Worm (Caenorhabditis elegans) whole organism, L2 larva: ENCODE data around the gene dbt-1.

Experiments
- C34F6.9 ChIP-seq: fragments of 150-350 bp; optimal IDR thresholded peaks from 2 replicates; lab custom pipeline; 2014; ENCODE audit warnings: missing biosample characterization, missing genetic modification characterization
- R02D3.7 ChIP-seq: fragments of 150-350 bp; optimal IDR thresholded peaks from 2 replicates; lab custom pipeline; 2014; ENCODE audit warnings: missing biosample characterization, missing genetic modification characterization
- Y55F3AM.14 ChIP-seq: fragments of 200-800 bp; sonication (Bioruptor generic); optimal IDR thresholded peaks from 2 replicates; lab custom pipeline; 2018; ENCODE audit warnings: mild to moderate bottlenecking, missing genetic modification characterization, missing compliant biosample characterization
- aly-2 ChIP-seq: fragments of 150-350 bp; optimal IDR thresholded peaks from 2 replicates; lab custom pipeline; 2014; ENCODE audit warnings: missing biosample characterization, missing genetic modification characterization
- ceh-16 ChIP-seq: fragments of 150-350 bp; optimal IDR thresholded peaks from 2 replicates; lab custom pipeline; 2014; ENCODE audit warnings: missing biosample characterization, missing genetic modification characterization
- elt-1 ChIP-seq: fragments of 150-350 bp; optimal IDR thresholded peaks from 2 replicates; lab custom pipeline; 2014; ENCODE audit warnings: missing biosample characterization, missing genetic modification characterization
- elt-3 ChIP-seq: sonication (generic microtip); optimal IDR thresholded peaks from 2 replicates; lab custom pipeline; 2017; ENCODE audit warnings: missing biosample characterization, missing genetic modification characterization
- fos-1 ChIP-seq: fragments of 150-350 bp; optimal IDR thresholded peaks from 2 replicates; lab custom pipeline; 2014; ENCODE audit warnings: missing biosample characterization, missing genetic modification characterization
- lin-11 ChIP-seq: fragments of 150-350 bp; sonication (generic microtip); optimal IDR thresholded peaks from 2 replicates; lab custom pipeline; 2014; ENCODE audit warnings: missing biosample characterization, missing genetic modification characterization, inconsistent platforms, mixed read lengths
- lin-13 ChIP-seq: fragments of 150-350 bp; optimal IDR thresholded peaks from 2 replicates; lab custom pipeline; 2014; ENCODE audit warnings: missing biosample characterization, missing genetic modification reagents, missing genetic modification characterization
- lsy-2 ChIP-seq, 2 experiments: fragments of 150-350 bp in 1 of 2; sonication (generic microtip) in 1 of 2; optimal IDR thresholded peaks; 2 replicates each; lab custom pipeline; 2014 to 2017; ENCODE audit warnings: missing biosample characterization in 2 of 2, missing genetic modification characterization in 2 of 2
- nhr-11 ChIP-seq: fragments of 150-350 bp; optimal IDR thresholded peaks from 2 replicates; lab custom pipeline; 2014; ENCODE audit warnings: missing biosample characterization, missing genetic modification characterization
- nhr-129 ChIP-seq: fragments of 150-350 bp; optimal IDR thresholded peaks from 2 replicates; lab custom pipeline; 2014; ENCODE audit warnings: missing biosample characterization, missing genetic modification characterization
- nhr-21 ChIP-seq: fragments of 150-350 bp; optimal IDR thresholded peaks from 2 replicates; lab custom pipeline; 2014; ENCODE audit warnings: missing biosample characterization, missing genetic modification characterization
- nhr-25 ChIP-seq: fragments of 150-350 bp; sonication (generic microtip); optimal IDR thresholded peaks from 3 replicates; lab custom pipeline; 2014; ENCODE audit warnings: missing biosample characterization, missing genetic modification characterization
- nhr-77 ChIP-seq: fragments of 150-350 bp; optimal IDR thresholded peaks from 2 replicates; lab custom pipeline; 2014; ENCODE audit warnings: missing biosample characterization, missing genetic modification characterization
- sem-4 ChIP-seq: fragments of 150-350 bp; optimal IDR thresholded peaks from 2 replicates; lab custom pipeline; 2014; ENCODE audit warnings: missing biosample characterization, missing genetic modification reagents, missing genetic modification characterization
- sma-9 ChIP-seq, 2 experiments: fragments of 150-350 bp in 1 of 2; sonication (generic microtip) in 1 of 2; optimal IDR thresholded peaks; 2 replicates each; lab custom pipeline; 2014 to 2016; ENCODE audit warnings: missing genetic modification characterization in 2 of 2, mild to moderate bottlenecking in 1 of 2, missing biosample characterization in 1 of 2, missing compliant biosample characterization in 1 of 2, missing genetic modification reagents in 1 of 2, moderate library complexity in 1 of 2
- snpc-4 ChIP-seq: fragments of 150-350 bp; optimal IDR thresholded peaks from 2 replicates; lab custom pipeline; 2014; ENCODE audit warnings: missing biosample characterization, missing genetic modification characterization

The dbt-1 gene

ce11 chrII:7895190-7895589, 49.8 kb downstream of the dbt-1 start:
- TF ChIP-seq nhr-77: no peak
- TF ChIP-seq elt-3 (tag; lab: Kevin White, UChicago): no peak
- no peak for TF ChIP-seq snpc-4
- peak in 1 of 2 experiments; percentile 24 for TF ChIP-seq lsy-2 (tag; optimal IDR thresholded peaks at IDR 0.05; lab: Kevin White, UChicago)
- peak; percentile 28 for TF ChIP-seq C34F6.9 (tag; lab: Kevin White, UChicago)
- peak; percentile 49 for TF ChIP-seq nhr-129 (tag; lab: Kevin White, UChicago)
- TF ChIP-seq aly-2 (tag; lab: Kevin White, UChicago): no peak

DNA sequence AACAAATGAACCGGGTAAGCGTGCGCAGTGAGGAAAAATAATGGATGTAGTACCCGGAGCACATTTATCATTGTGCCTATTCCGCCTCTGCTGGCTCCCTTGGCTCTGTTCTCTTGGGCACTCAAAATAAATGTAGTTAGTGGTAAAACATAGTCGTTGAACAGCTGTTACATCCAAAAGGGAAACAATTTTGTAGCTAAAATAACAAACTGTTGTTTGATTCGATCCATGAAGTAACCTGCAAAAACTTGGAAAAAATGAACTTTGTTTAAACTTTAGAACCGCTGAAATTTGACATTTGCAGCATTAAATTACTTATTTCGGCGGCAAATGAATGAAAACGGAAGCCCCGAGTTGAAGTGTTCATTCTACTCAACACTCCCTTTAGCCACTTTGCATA, 51.4 kb downstream of the dbt-1 start:
- TF ChIP-seq lin-13 (GFP tag; lab: Kevin White, UChicago): no peak
- TF ChIP-seq elt-1: no peak
- TF ChIP-seq sma-9 (GFP tag; optimal IDR thresholded peaks at IDR 0.05; lab: Kevin White, UChicago): peak; percentile 13
- TF ChIP-seq sma-9 (tag; optimal IDR thresholded peaks at IDR 0.05; lab: Kevin White, UChicago): no peak

DNA sequence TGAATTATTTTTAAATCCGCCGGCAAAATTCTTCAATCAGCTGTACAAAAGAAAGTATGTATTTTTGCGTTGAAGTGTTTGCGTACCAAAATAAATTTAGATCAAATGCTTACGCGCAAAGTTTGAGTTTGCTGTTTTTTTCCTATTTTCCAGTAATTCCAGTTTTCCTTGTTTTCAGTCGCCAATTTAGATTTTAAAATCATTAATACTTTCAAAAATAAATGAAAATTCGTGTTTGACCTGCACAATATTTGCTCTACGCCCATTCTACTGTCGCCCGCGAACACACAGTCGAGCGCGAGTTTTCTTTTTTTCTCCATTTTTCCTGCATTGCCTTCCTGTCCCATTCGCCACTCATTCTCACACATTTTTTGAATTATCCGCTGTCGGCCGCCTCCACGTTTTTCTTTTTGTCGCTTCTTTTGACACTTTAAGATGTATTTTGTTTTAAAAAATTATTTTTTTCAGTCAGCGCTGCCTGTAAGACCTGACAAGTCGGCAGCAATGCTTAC, 52.2 kb downstream of the dbt-1 start, which contains the start of gene ptc-1:
TSS of gene ptc-1 (plus strand) at position 462 of the 512 bp plus-strand sequence.
- TF ChIP-seq Y55F3AM.14 (GFP tag; lab: Kevin White, UChicago) (no peak), fos-1 (tag; lab: Kevin White, UChicago) (no peak), ceh-16 (no peak), sem-4 (tag; lab: Kevin White, UChicago) (no peak), nhr-21 (tag; lab: Kevin White, UChicago) (no peak), R02D3.7 (tag; lab: Kevin White, UChicago) (no peak), nhr-25 (tag; lab: Kevin White, UChicago) (no peak), lin-11 (tag; lab: Kevin White, UChicago) (no peak), elt-1 (no peak), C34F6.9 (tag; lab: Kevin White, UChicago) (no peak), nhr-11 (tag; lab: Kevin White, UChicago) (no peak)
